Worm (Caenorhabditis elegans): ENCODE measurements around the gene prp-8.
A peak's percentile ranks its signal among the peaks of the same experiment; 100 is the strongest.

The prp-8 gene

ce11 chrIII:8163788-8164423 lies at the start of gene prp-8:
TSS of gene prp-8 (plus strand) at chrIII:8164373.
- TF ChIP-seq hlh-12 (tag; optimal IDR thresholded peaks at IDR 0.05) = no peak
- TF ChIP-seq F33H1.4 (GFP tag; IDR thresholded peaks at IDR 0.05) = peak; percentile 57
- TF ChIP-seq ceh-40 (GFP tag; IDR thresholded peaks at IDR 0.05) = 0 out of 2 replicates have a peak, but pooled peaks have one; percentile 5
- TF ChIP-seq B0261.1 (tag; optimal IDR thresholded peaks at IDR 0.05) = peak; percentile 15
- peak; percentile 34; the same call in 1 of the 2 replicates for TF ChIP-seq B0336.3 (GFP tag; IDR thresholded peaks at IDR 0.05)
- TF ChIP-seq attf-3 (GFP tag; conservative IDR thresholded peaks at IDR 0.05) = peak; percentile 99
- no peak for TF ChIP-seq rpc-1 (optimal IDR thresholded peaks at IDR 0.05)
- no peak for TF ChIP-seq rpc-1 (tag; optimal IDR thresholded peaks at IDR 0.05)
- peak; percentile 44 for TF ChIP-seq tlf-1 (GFP tag; optimal IDR thresholded peaks at IDR 0.05)
- no peak for TF ChIP-seq sea-2 (GFP tag; IDR thresholded peaks at IDR 0.05)
- TF ChIP-seq K12H6.12 (tag; optimal IDR thresholded peaks at IDR 0.05) = peak; percentile 72
- peak; percentile 51 for TF ChIP-seq ekl-4 (GFP tag; IDR thresholded peaks at IDR 0.05)
- peak; percentile 39 for TF ChIP-seq ztf-26 (tag; optimal IDR thresholded peaks at IDR 0.05)
- 0 out of 2 replicates have a peak, but pooled peaks have one; percentile 9 for TF ChIP-seq B0019.2 (GFP tag; conservative IDR thresholded peaks at IDR 0.05)
- TF ChIP-seq snpc-4 (GFP tag; optimal IDR thresholded peaks at IDR 0.05) = peak; percentile 19
- TF ChIP-seq snpc-4 (tag; optimal IDR thresholded peaks at IDR 0.05) = peak in 3 of 4 experiments; percentile 37 to 59 (median 45)
- TF ChIP-seq let-526 (GFP tag; IDR thresholded peaks at IDR 0.05) = no peak
- TF ChIP-seq madf-8 (GFP tag; conservative IDR thresholded peaks at IDR 0.05) = peak; percentile 30
- peak; percentile 79 for TF ChIP-seq dpl-1 (GFP tag; optimal IDR thresholded peaks at IDR 0.05)
- peak; percentile 50 for TF ChIP-seq nhr-80 (tag; optimal IDR thresholded peaks at IDR 0.05)
- peak; percentile 74 for TF ChIP-seq efl-1 (GFP tag; optimal IDR thresholded peaks at IDR 0.05)
- no peak for TF ChIP-seq ceh-58 (GFP tag; IDR thresholded peaks at IDR 0.05)
- no peak for TF ChIP-seq nhr-27 (tag; optimal IDR thresholded peaks at IDR 0.05)
- no peak for TF ChIP-seq Y53F4B.3 (GFP tag; IDR thresholded peaks at IDR 0.05)
- TF ChIP-seq pha-4 (tag; optimal IDR thresholded peaks at IDR 0.05) = peak; percentile 85
- no peak for TF ChIP-seq F10E7.11 (tag; optimal IDR thresholded peaks at IDR 0.05)
- no peak for TF ChIP-seq repo-1 (tag; optimal IDR thresholded peaks at IDR 0.05)
- TF ChIP-seq zim-3 (tag; optimal IDR thresholded peaks at IDR 0.05) = no peak
- TF ChIP-seq gei-17 (GFP tag; optimal IDR thresholded peaks at IDR 0.05) = no peak
- TF ChIP-seq tbp1 (GFP tag; optimal IDR thresholded peaks at IDR 0.05) = peak; percentile 64
- TF ChIP-seq hmg-1.2 (GFP tag; IDR thresholded peaks at IDR 0.05) = peak; percentile 60
- TF ChIP-seq ztf-18 (tag; optimal IDR thresholded peaks at IDR 0.05) = peak; percentile 42
- TF ChIP-seq hrde-1 (tag; optimal IDR thresholded peaks at IDR 0.05; ENCODE audit: borderline replicate concordance) = no peak
- TF ChIP-seq lin-54 (GFP tag; optimal IDR thresholded peaks at IDR 0.05) = peak; percentile 95
- TF ChIP-seq madf-6 (GFP tag; IDR thresholded peaks at IDR 0.05) = peak; percentile 59
- peak; percentile 88 for TF ChIP-seq nfyb-1 (GFP tag; IDR thresholded peaks at IDR 0.05)
- no peak for TF ChIP-seq cebp-2 (GFP tag; IDR thresholded peaks at IDR 0.05)
- TF ChIP-seq let-607 (tag; optimal IDR thresholded peaks at IDR 0.05) = peak; percentile 20 to 30
- peak; percentile 98 for TF ChIP-seq attf-5 (GFP tag; optimal IDR thresholded peaks at IDR 0.05)
- peak; percentile 3 for TF ChIP-seq snpc-1.3 (tag; optimal IDR thresholded peaks at IDR 0.05; ENCODE audit: insufficient read depth)
- peak; percentile 29; the same call in 1 of the 2 replicates for TF ChIP-seq K11D2.4 (GFP tag; IDR thresholded peaks at IDR 0.05)
- peak; percentile 80 for TF ChIP-seq F23B12.7 (tag; optimal IDR thresholded peaks at IDR 0.05; ENCODE audit: insufficient read depth)
- 0 out of 2 replicates have a peak, but pooled peaks have one; percentile 46 for TF ChIP-seq Y53G8AR.9 (GFP tag; conservative IDR thresholded peaks at IDR 0.05)
- no peak for TF ChIP-seq dpff-1 (tag; optimal IDR thresholded peaks at IDR 0.05)
- no peak for TF ChIP-seq bed-1 (GFP tag; IDR thresholded peaks at IDR 0.05)
- TF ChIP-seq Y67H2A.10 (GFP tag; conservative IDR thresholded peaks at IDR 0.05) = peak; percentile 75; the same call in 1 of the 2 replicates
- TF ChIP-seq aptf-2 (GFP tag; conservative IDR thresholded peaks at IDR 0.05) = no peak
- 0 out of 2 replicates have a peak, but pooled peaks have one; percentile 37 for TF ChIP-seq rcor-1 (GFP tag; IDR thresholded peaks at IDR 0.05)

All from whole organism, young adult.